Fruit fly (Drosophila melanogaster): ENCODE results near the gene CecA2.
A peak's percentile ranks its signal among the peaks of the same experiment; 100 is the strongest.

CecA2 gene

DNA sequence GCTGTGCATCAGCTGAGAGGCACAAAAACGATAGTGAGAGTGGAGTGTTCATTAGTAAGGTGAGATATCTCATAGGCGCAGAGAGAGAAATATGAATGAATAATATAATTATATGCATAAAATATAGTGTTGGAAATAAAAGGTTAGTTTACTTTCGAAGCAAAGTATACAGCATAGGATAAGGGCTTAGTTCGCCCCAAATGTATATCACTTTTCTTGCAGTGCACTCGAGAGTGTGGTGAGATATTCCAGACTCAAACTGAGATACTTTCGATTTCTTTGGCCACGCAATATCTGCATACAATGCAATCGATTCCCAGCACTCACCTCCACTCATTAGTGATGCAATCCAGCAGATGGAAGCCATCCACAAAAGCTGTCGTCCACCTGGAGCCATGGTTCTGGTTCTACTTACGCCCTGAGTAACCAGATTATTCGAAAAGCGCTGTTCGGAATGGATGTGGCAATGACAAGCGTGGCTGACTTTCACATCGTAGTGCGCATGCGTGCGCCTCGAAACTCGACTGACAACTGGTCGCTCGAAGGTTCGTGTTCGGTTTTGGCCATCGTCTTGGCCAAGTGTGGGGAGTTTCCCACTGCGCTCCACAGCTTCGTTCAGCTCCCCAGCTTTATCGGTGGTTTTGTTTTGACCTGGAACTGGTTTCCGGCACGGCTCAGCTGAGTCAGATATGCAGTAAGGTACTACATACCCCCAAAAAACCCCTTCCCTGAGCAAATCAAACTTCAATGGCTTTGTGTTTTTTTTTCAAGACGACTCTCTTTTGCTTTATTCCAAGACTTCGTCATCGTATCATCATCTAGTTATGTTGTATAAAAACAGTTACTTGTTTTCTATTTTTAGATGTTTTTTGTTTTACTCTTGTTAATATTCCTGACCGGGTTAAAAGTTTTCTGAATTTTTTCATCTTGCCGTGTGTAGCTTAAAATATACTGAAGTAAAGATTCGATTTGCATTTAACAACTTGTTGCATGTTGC lies 41.0 kb upstream of the CecA2 start, which contains the start of gene Rsod (continued):
- TF ChIP-seq CG4360 (GFP tag; IDR thresholded peaks at IDR 0.05) (peak; percentile 11; the same call in 1 of the 2 replicates), Rfx (GFP tag; IDR thresholded peaks at IDR 0.05) (peak; percentile 62), CG11723 (GFP tag; optimal IDR thresholded peaks at IDR 0.05) (peak; percentile 36), tap (tag; optimal IDR thresholded peaks at IDR 0.05) (peak; percentile 36), Usf (GFP tag; optimal IDR thresholded peaks at IDR 0.05) (no peak), CG3281 (GFP tag; optimal IDR thresholded peaks at IDR 0.05) (no peak), fru (optimal IDR thresholded peaks at IDR 0.05) (no peak), ash1 (GFP tag; optimal IDR thresholded peaks at IDR 0.05) (no peak), CG15073 (GFP tag; optimal IDR thresholded peaks at IDR 0.05) (no peak), nmo (GFP tag; optimal IDR thresholded peaks at IDR 0.05) (peak; percentile 55), CG17186 (GFP tag; optimal IDR thresholded peaks at IDR 0.05) (no peak), HLH4C (GFP tag; IDR thresholded peaks at IDR 0.05; ENCODE audit: partially characterized antibody) (0 out of 3 replicates have a peak, but pooled peaks have one; percentile 14), CG8924 (tag; optimal IDR thresholded peaks at IDR 0.05) (peak; percentile 33), Side (GFP tag; optimal IDR thresholded peaks at IDR 0.05) (no peak), Six4 (GFP tag; optimal IDR thresholded peaks at IDR 0.05) (peak; percentile 23), Blimp-1 (GFP tag; optimal IDR thresholded peaks at IDR 0.05) (peak; percentile 99), CG32772 (GFP tag; IDR thresholded peaks at IDR 0.05) (peak; percentile 52; the same call in 1 of the 2 replicates), ken (GFP tag; IDR thresholded peaks at IDR 0.05) (peak; percentile 79), tio (GFP tag; optimal IDR thresholded peaks at IDR 0.05) (peak; percentile 15), CG10654 (GFP tag; optimal IDR thresholded peaks at IDR 0.05) (peak; percentile 40), CG18262 (tag; optimal IDR thresholded peaks at IDR 0.05) (peak; percentile 68), salm (tag; optimal IDR thresholded peaks at IDR 0.05) (peak; percentile 37), CG13123 (GFP tag; optimal IDR thresholded peaks at IDR 0.05) (no peak), Sin3A (optimal IDR thresholded peaks at IDR 0.05) (no peak), Deaf1 (tag; optimal IDR thresholded peaks at IDR 0.05) (peak; percentile 83), CG16813 (GFP tag; IDR thresholded peaks at IDR 0.05; ENCODE audit: partially characterized antibody) (no peak), Mes4 (GFP tag; optimal IDR thresholded peaks at IDR 0.05) (no peak), Gug (GFP tag; IDR thresholded peaks at IDR 0.05) (peak; percentile 51; the same call in 2 of the 4 replicates), nerfin-2 (GFP tag; IDR thresholded peaks at IDR 0.05; ENCODE audit: partially characterized antibody) (no peak), CG17829 (tag; optimal IDR thresholded peaks at IDR 0.05) (peak; percentile 31), hkb (optimal IDR thresholded peaks at IDR 0.05) (no peak), hkb (GFP tag; IDR thresholded peaks at IDR 0.05) (peak; percentile 82), Atf3 (GFP tag; optimal IDR thresholded peaks at IDR 0.05) (no peak), CG1792 (GFP tag; optimal IDR thresholded peaks at IDR 0.05) (no peak), dm (GFP tag; optimal IDR thresholded peaks at IDR 0.05) (no peak), CG10543 (GFP tag; optimal IDR thresholded peaks at IDR 0.05) (peak; percentile 27), CG1024 (GFP tag; IDR thresholded peaks at IDR 0.05) (peak; percentile 35; the same call in 1 of the 2 replicates), CG7987 (GFP tag; optimal IDR thresholded peaks at IDR 0.05) (no peak), jumu (GFP tag; optimal IDR thresholded peaks at IDR 0.05) (no peak), NC2β (GFP tag; optimal IDR thresholded peaks at IDR 0.05) (no peak), Bteb2 (GFP tag; optimal IDR thresholded peaks at IDR 0.05) (no peak), sob (GFP tag; IDR thresholded peaks at IDR 0.05) (peak; percentile 29; the same call in 1 of the 2 replicates), Fer1 (GFP tag; optimal IDR thresholded peaks at IDR 0.05) (no peak), CG3838 (GFP tag; optimal IDR thresholded peaks at IDR 0.05) (no peak), CG6791 (GFP tag; IDR thresholded peaks at IDR 0.05; ENCODE audit: partially characterized antibody) (no peak), cato (GFP tag; optimal IDR thresholded peaks at IDR 0.05; ENCODE audit: borderline replicate concordance) (peak; percentile 13), CG2202 (tag; optimal IDR thresholded peaks at IDR 0.05) (peak; percentile 10), CG8089 (GFP tag; optimal IDR thresholded peaks at IDR 0.05) (no peak), chif (GFP tag; optimal IDR thresholded peaks at IDR 0.05) (peak in 1 of 2 experiments; percentile 20)

All from whole organism, embryonic.